Worm (Caenorhabditis elegans): Measurements from ENCODE around the gene Y111B2A.2.

DNA sequence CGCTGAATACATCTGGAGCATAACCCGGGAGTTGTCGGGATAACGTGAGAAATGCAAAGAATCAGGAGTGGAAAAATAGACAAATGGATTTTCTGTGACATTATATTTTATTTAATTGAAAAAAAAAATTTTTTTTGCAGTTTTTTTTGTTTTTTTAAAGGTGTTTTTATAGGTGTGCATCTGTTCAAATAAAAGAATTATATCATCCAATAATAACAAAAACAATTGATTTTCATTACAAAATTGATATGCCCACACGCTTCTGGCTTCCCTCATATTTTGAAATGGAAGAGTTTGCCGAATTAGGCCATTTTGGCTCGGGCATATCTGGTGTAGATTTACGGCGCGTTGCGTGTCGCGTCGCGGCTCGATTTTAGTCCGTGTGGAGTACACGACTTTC lies 3.9 kb upstream of the Y111B2A.2 start, which contains the start of gene Y49E10.25:
- TF ChIP-seq pha-4 (tag; optimal IDR thresholded peaks at IDR 0.05) (no peak), F49E8.2 (tag; optimal IDR thresholded peaks at IDR 0.05; ENCODE audit: insufficient read depth) (no peak), hsf-1 (GFP tag; IDR thresholded peaks at IDR 0.05) (no peak), B0336.3 (GFP tag; IDR thresholded peaks at IDR 0.05) (no peak), dpl-1 (GFP tag; optimal IDR thresholded peaks at IDR 0.05) (no peak), tbp1 (GFP tag; optimal IDR thresholded peaks at IDR 0.05) (no peak), cebp-1 (GFP tag; IDR thresholded peaks at IDR 0.05) (no peak), cebp-1 (tag; optimal IDR thresholded peaks at IDR 0.05) (no peak), madf-8 (GFP tag; conservative IDR thresholded peaks at IDR 0.05) (no peak), egrh-3 (GFP tag; IDR thresholded peaks at IDR 0.05) (no peak)
